Worm (Caenorhabditis elegans): Measurements from ENCODE around the gene aak-2.

aak-2 gene

ce11 chrX:16814913-16815312 lies 19.0 kb downstream of the aak-2 start:
- TF ChIP-seq aly-2 (tag; optimal IDR thresholded peaks at IDR 0.05) = no peak
- TF ChIP-seq mdl-1 (tag; optimal IDR thresholded peaks at IDR 0.05) = no peak
- TF ChIP-seq mbf-1 (tag; optimal IDR thresholded peaks at IDR 0.05) = no peak
- no peak for TF ChIP-seq nhr-11 (tag; optimal IDR thresholded peaks at IDR 0.05)
- no peak for TF ChIP-seq nhr-77 (tag; optimal IDR thresholded peaks at IDR 0.05)
- TF ChIP-seq unc-62 (GFP tag; optimal IDR thresholded peaks at IDR 0.05) = no peak
- TF ChIP-seq nhr-25 (tag; optimal IDR thresholded peaks at IDR 0.05) = peak; percentile 18
- peak; percentile 4 for TF ChIP-seq blmp-1 (tag; optimal IDR thresholded peaks at IDR 0.05; ENCODE audit: insufficient read depth)
- TF ChIP-seq snpc-4 (tag; optimal IDR thresholded peaks at IDR 0.05) = no peak
- peak; percentile 84 for TF ChIP-seq fos-1 (tag; optimal IDR thresholded peaks at IDR 0.05)
- no peak for TF ChIP-seq lin-39 (tag; optimal IDR thresholded peaks at IDR 0.05)
- no peak for TF ChIP-seq unc-39 (tag; optimal IDR thresholded peaks at IDR 0.05)
- no peak for TF ChIP-seq mab-5 (tag; optimal IDR thresholded peaks at IDR 0.05)

DNA sequence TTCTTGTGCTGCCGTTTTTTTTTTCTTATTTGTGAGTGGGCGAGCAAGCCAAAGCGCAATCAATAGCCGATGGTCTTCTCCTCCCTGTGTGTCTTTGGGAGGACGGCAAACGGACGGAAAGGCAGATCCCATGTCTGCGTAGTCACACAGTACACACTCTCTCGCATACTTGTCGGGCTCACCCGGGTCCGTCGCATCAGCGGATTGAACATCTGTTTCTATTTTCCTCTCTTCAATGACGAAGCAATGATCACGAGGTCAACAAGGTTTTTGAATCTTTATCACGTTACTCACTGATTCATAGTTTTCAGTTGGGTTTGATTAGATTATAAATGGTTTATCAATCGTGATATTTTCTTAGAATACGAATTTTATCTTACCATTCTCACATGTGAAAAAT lies 19.6 kb downstream of the aak-2 start:
- TF ChIP-seq lin-11 (tag; optimal IDR thresholded peaks at IDR 0.05) = no peak
- no peak for TF ChIP-seq ZK546.5 (tag; optimal IDR thresholded peaks at IDR 0.05)
- TF ChIP-seq fos-1 (tag; optimal IDR thresholded peaks at IDR 0.05) = peak; percentile 6
- TF ChIP-seq nhr-129 (tag; optimal IDR thresholded peaks at IDR 0.05) = peak; percentile 52
- peak; percentile 57 for TF ChIP-seq F13H6.1 (tag; optimal IDR thresholded peaks at IDR 0.05)
- TF ChIP-seq lsy-2 (tag; optimal IDR thresholded peaks at IDR 0.05) = peak in 1 of 2 experiments; percentile 31
- peak; percentile 54 for TF ChIP-seq sma-9 (GFP tag; optimal IDR thresholded peaks at IDR 0.05)
- TF ChIP-seq sma-9 (tag; optimal IDR thresholded peaks at IDR 0.05) = no peak
- no peak for TF ChIP-seq Y55F3AM.14 (GFP tag; optimal IDR thresholded peaks at IDR 0.05)

DNA sequence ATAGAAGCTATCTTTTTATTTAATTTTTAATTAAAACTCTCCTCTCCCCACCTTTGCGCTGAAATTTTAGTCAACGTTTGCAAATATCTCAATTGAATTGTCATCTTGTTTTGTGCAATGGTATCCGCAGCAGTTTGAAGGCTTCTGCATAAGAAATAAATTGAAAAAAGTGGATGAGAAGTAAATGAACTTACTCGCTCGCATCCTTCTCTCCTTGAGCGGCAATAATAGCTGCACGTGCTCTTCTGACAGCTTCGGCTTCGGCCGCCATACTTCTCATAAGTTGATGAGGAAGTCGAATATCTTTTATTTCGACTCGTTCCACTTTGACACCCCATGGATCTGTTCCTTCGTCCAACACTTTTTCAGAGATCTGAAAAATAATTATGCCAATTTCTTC lies 21.0 kb downstream of the aak-2 start:
- no peak for TF ChIP-seq lin-11 (tag; optimal IDR thresholded peaks at IDR 0.05)
- TF ChIP-seq nhr-129 (tag; optimal IDR thresholded peaks at IDR 0.05) = no peak
- no peak for TF ChIP-seq mbf-1 (tag; optimal IDR thresholded peaks at IDR 0.05)
- TF ChIP-seq lsy-2 (tag; optimal IDR thresholded peaks at IDR 0.05) = no peak
- no peak for TF ChIP-seq zag-1 (tag; optimal IDR thresholded peaks at IDR 0.05)
- TF ChIP-seq Y55F3AM.14 (GFP tag; optimal IDR thresholded peaks at IDR 0.05) = no peak
- no peak for TF ChIP-seq sma-3 (GFP tag; optimal IDR thresholded peaks at IDR 0.05)
- no peak for TF ChIP-seq ama-1 (optimal IDR thresholded peaks at IDR 0.05)
- no peak for TF ChIP-seq unc-62 (GFP tag; optimal IDR thresholded peaks at IDR 0.05)
- no peak for TF ChIP-seq nhr-77 (tag; optimal IDR thresholded peaks at IDR 0.05)
- TF ChIP-seq crh-2 (tag; optimal IDR thresholded peaks at IDR 0.05) = no peak
- no peak for TF ChIP-seq unc-39 (tag; optimal IDR thresholded peaks at IDR 0.05)
- no peak for TF ChIP-seq nhr-11 (tag; optimal IDR thresholded peaks at IDR 0.05)
- no peak for TF ChIP-seq elt-3 (tag; optimal IDR thresholded peaks at IDR 0.05)

- TF ChIP-seq C34F6.9 (tag; optimal IDR thresholded peaks at IDR 0.05) = no peak
- TF ChIP-seq nhr-25 (tag; optimal IDR thresholded peaks at IDR 0.05) = no peak
- no peak for TF ChIP-seq ZK546.5 (tag; optimal IDR thresholded peaks at IDR 0.05)
- no peak for TF ChIP-seq Y55F3AM.14 (GFP tag; optimal IDR thresholded peaks at IDR 0.05)
- TF ChIP-seq peb-1 (tag; optimal IDR thresholded peaks at IDR 0.05) = no peak
- TF ChIP-seq nhr-21 (tag; optimal IDR thresholded peaks at IDR 0.05) = no peak
- TF ChIP-seq sma-9 (GFP tag; optimal IDR thresholded peaks at IDR 0.05) = no peak
- TF ChIP-seq sma-9 (tag; optimal IDR thresholded peaks at IDR 0.05) = no peak
- no peak for TF ChIP-seq nhr-77 (tag; optimal IDR thresholded peaks at IDR 0.05)
- TF ChIP-seq crh-2 (tag; optimal IDR thresholded peaks at IDR 0.05) = no peak
- TF ChIP-seq unc-55 (GFP tag; optimal IDR thresholded peaks at IDR 0.05) = no peak
- TF ChIP-seq ceh-82 (tag; optimal IDR thresholded peaks at IDR 0.05) = no peak
- no peak for TF ChIP-seq mbf-1 (tag; optimal IDR thresholded peaks at IDR 0.05)
- TF ChIP-seq R02D3.7 (tag; optimal IDR thresholded peaks at IDR 0.05) = no peak
- TF ChIP-seq mdl-1 (tag; optimal IDR thresholded peaks at IDR 0.05) = no peak
- no peak for TF ChIP-seq gmeb-1 (tag; optimal IDR thresholded peaks at IDR 0.05)
These were observed 22.4 kb downstream of the aak-2 start for ce11 chrX:16818271-16818670.

DNA sequence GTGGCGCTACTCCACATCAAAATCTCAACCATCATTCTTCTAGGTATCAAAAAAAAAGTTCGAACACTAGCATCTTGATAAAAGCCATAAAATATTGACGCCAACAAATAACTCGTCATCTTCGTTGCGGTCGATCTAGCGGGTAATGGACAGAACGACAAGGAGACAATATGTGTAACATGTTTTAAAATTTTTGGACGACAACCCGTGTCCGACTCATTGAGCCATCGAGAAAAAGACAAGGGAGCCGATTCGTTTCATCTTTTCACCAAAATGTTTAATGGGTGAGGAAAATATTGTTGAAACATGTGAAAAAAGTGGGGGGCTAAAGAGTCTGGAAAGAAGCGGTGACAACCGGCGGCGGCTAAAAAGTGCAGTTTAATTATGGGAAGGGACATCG lies 25.6 kb downstream of the aak-2 start:
- TF ChIP-seq dmd-4 (tag; optimal IDR thresholded peaks at IDR 0.05) = no peak
- TF ChIP-seq nhr-129 (tag; optimal IDR thresholded peaks at IDR 0.05) = no peak
- TF ChIP-seq unc-62 (GFP tag; optimal IDR thresholded peaks at IDR 0.05) = no peak
- no peak for TF ChIP-seq C34F6.9 (tag; optimal IDR thresholded peaks at IDR 0.05)
- no peak for TF ChIP-seq nhr-237 (tag; optimal IDR thresholded peaks at IDR 0.05)
- no peak for TF ChIP-seq Y55F3AM.14 (GFP tag; optimal IDR thresholded peaks at IDR 0.05)
- TF ChIP-seq R02D3.7 (tag; optimal IDR thresholded peaks at IDR 0.05) = no peak
- TF ChIP-seq egl-27 (tag; optimal IDR thresholded peaks at IDR 0.05) = no peak
- TF ChIP-seq nhr-77 (tag; optimal IDR thresholded peaks at IDR 0.05) = no peak
- no peak for TF ChIP-seq ZK546.5 (tag; optimal IDR thresholded peaks at IDR 0.05)
- no peak for TF ChIP-seq alr-1 (tag; optimal IDR thresholded peaks at IDR 0.05)
- TF ChIP-seq ceh-82 (tag; optimal IDR thresholded peaks at IDR 0.05) = no peak
- TF ChIP-seq nhr-12 (tag; optimal IDR thresholded peaks at IDR 0.05) = no peak
- no peak for TF ChIP-seq ztf-4 (tag; optimal IDR thresholded peaks at IDR 0.05)
- TF ChIP-seq mdl-1 (tag; optimal IDR thresholded peaks at IDR 0.05) = no peak
- no peak for TF ChIP-seq mbf-1 (tag; optimal IDR thresholded peaks at IDR 0.05)
- TF ChIP-seq blmp-1 (tag; optimal IDR thresholded peaks at IDR 0.05; ENCODE audit: insufficient read depth) = no peak
- no peak for TF ChIP-seq lin-13 (GFP tag; optimal IDR thresholded peaks at IDR 0.05)
- no peak for TF ChIP-seq gmeb-1 (tag; optimal IDR thresholded peaks at IDR 0.05)
